Worm (Caenorhabditis elegans) whole organism, L4 larva: Measurements from ENCODE around the gene che-2.

ENCODE experiments used
- F26F4.8 ChIP-seq: fragments of 200-800 bp; sonication (Bioruptor generic); conservative IDR thresholded peaks from 2 replicates; pipeline ENCODE4 v1.3.6; 2022; ENCODE audit warnings: missing genetic modification characterization, missing compliant biosample characterization
- F37D6.2 ChIP-seq: sonication (generic microtip); optimal IDR thresholded peaks from 2 replicates; lab custom pipeline; 2016; ENCODE audit warnings: mild to moderate bottlenecking, missing genetic modification characterization, missing compliant biosample characterization
- T20F7.1 ChIP-seq: fragments of 200-800 bp; sonication (Bioruptor generic); optimal IDR thresholded peaks from 2 replicates; lab custom pipeline; 2018; ENCODE audit warnings: mild to moderate bottlenecking, missing genetic modification characterization, missing compliant biosample characterization
- Y75B8A.6 ChIP-seq: fragments of 200-800 bp; sonication (Bioruptor generic); IDR thresholded peaks from 2 replicates; pipeline ENCODE4 v1.3.6; 2022; ENCODE audit warnings: missing genetic modification reagents, missing genetic modification characterization, missing compliant biosample characterization
- aha-1 ChIP-seq: fragments of 150-350 bp; peaks from one replicate; lab custom pipeline; 2014; ENCODE audit warnings: missing biosample characterization, missing genetic modification characterization
- ceh-20 ChIP-seq: fragments of 200-800 bp; sonication (Bioruptor generic); IDR thresholded peaks from 2 replicates; pipeline ENCODE4 v1.3.6; 2022; ENCODE audit warnings: missing genetic modification reagents, missing genetic modification characterization, missing compliant biosample characterization
- ceh-32 ChIP-seq: sonication (generic microtip); optimal IDR thresholded peaks from 2 replicates; lab custom pipeline; 2016; ENCODE audit warnings: mild to moderate bottlenecking, missing genetic modification characterization, missing compliant biosample characterization; ENCODE audit not compliant: poor library complexity
- ceh-44 ChIP-seq: fragments of 200-800 bp; sonication (Bioruptor generic); IDR thresholded peaks from 2 replicates; pipeline ENCODE4 v1.3.6; 2022; ENCODE audit warnings: missing genetic modification reagents, missing genetic modification characterization, missing compliant biosample characterization
- ceh-62 ChIP-seq: sonication (generic microtip); optimal IDR thresholded peaks from 2 replicates; lab custom pipeline; 2017; ENCODE audit warnings: missing biosample characterization, missing genetic modification characterization
- daf-16 ChIP-seq, 3 experiments: sonication (generic microtip); optimal IDR thresholded peaks; 2 replicates each; lab custom pipeline; 2016 to 2017; ENCODE audit warnings: missing genetic modification characterization in 3 of 3, missing genetic modification reagents in 3 of 3, mild to moderate bottlenecking in 2 of 3, missing compliant biosample characterization in 2 of 3, missing biosample characterization in 1 of 3, moderate library complexity in 1 of 3
- daf-19 ChIP-seq: fragments of 200-800 bp; sonication (Bioruptor generic); conservative IDR thresholded peaks from 2 replicates; pipeline ENCODE4 v1.3.6; 2022; ENCODE audit warnings: missing genetic modification characterization, missing compliant biosample characterization
- dmd-6 ChIP-seq: fragments of 200-800 bp; sonication (Bioruptor generic); IDR thresholded peaks from 2 replicates; pipeline ENCODE4 v1.3.6; 2022; ENCODE audit warnings: missing genetic modification reagents, missing genetic modification characterization, missing compliant biosample characterization
- hif-1 ChIP-seq, 2 experiments: sonication (generic microtip); optimal IDR thresholded peaks; 2 replicates each; lab custom pipeline; 2016 to 2017; ENCODE audit warnings: missing compliant biosample characterization in 2 of 2, missing genetic modification characterization in 2 of 2, missing genetic modification reagents in 2 of 2, missing genotype in 2 of 2, mild to moderate bottlenecking in 1 of 2
- hlh-11 ChIP-seq: fragments of 200-800 bp; sonication (Bioruptor generic); optimal IDR thresholded peaks from 2 replicates; lab custom pipeline; 2018; ENCODE audit warnings: mild to moderate bottlenecking, missing genetic modification characterization, missing compliant biosample characterization
- hlh-30 ChIP-seq: sonication (generic microtip); optimal IDR thresholded peaks from 2 replicates; lab custom pipeline; 2017; ENCODE audit warnings: antibody characterized with exemption, mild to moderate bottlenecking, missing genetic modification characterization, missing compliant biosample characterization; ENCODE audit not compliant: insufficient read depth
- lin-1 ChIP-seq: fragments of 200-800 bp; sonication (Bioruptor generic); IDR thresholded peaks from 2 replicates; pipeline ENCODE4 v1.3.6; 2022; ENCODE audit warnings: missing genetic modification reagents, missing genetic modification characterization, missing compliant biosample characterization
- lin-13 ChIP-seq: fragments of 150-350 bp; optimal IDR thresholded peaks from 2 replicates; lab custom pipeline; 2014; ENCODE audit warnings: missing biosample characterization, missing genetic modification reagents, missing genetic modification characterization
- lin-29 ChIP-seq: fragments of 200-800 bp; sonication (Bioruptor generic); IDR thresholded peaks from 2 replicates; pipeline ENCODE4 v1.3.6; 2022; ENCODE audit warnings: missing genetic modification reagents, missing genetic modification characterization, missing compliant biosample characterization
- lsy-2 ChIP-seq, 2 experiments: fragments of 150-350 bp in 1 of 2; sonication (generic microtip) in 1 of 2; optimal IDR thresholded peaks; 2 replicates each; lab custom pipeline; 2014 to 2017; ENCODE audit warnings: missing biosample characterization in 2 of 2, missing genetic modification characterization in 2 of 2
- mep-1 ChIP-seq: fragments of 150-350 bp; sonication (generic microtip); optimal IDR thresholded peaks from 3 replicates; lab custom pipeline; 2014; ENCODE audit warnings: missing biosample characterization, missing genetic modification characterization
- mes-2 ChIP-seq: sonication (generic microtip); optimal IDR thresholded peaks from 2 replicates; lab custom pipeline; 2016; ENCODE audit warnings: missing genotype, mild to moderate bottlenecking, missing genetic modification characterization, missing compliant biosample characterization; ENCODE audit not compliant: poor library complexity, severe bottlenecking
- nhr-10 ChIP-seq: fragments of 150-350 bp; optimal IDR thresholded peaks from 2 replicates; lab custom pipeline; 2014; ENCODE audit warnings: missing biosample characterization, missing genetic modification characterization
- nhr-102 ChIP-seq: sonication (generic microtip); optimal IDR thresholded peaks from 2 replicates; lab custom pipeline; 2016; ENCODE audit warnings: mild to moderate bottlenecking, missing genetic modification characterization, moderate library complexity, missing compliant biosample characterization
- nhr-28 ChIP-seq: fragments of 150-350 bp; optimal IDR thresholded peaks from 2 replicates; lab custom pipeline; 2014; ENCODE audit warnings: missing biosample characterization, missing genetic modification characterization
- nhr-48 ChIP-seq: sonication (generic microtip); optimal IDR thresholded peaks from 2 replicates; lab custom pipeline; 2016; ENCODE audit warnings: mild to moderate bottlenecking, missing genetic modification characterization, missing compliant biosample characterization
- nhr-6 ChIP-seq: fragments of 150-350 bp; optimal IDR thresholded peaks from 2 replicates; lab custom pipeline; 2014; ENCODE audit warnings: missing biosample characterization, missing genetic modification characterization
- nhr-77 ChIP-seq: fragments of 150-350 bp; optimal IDR thresholded peaks from 2 replicates; lab custom pipeline; 2014; ENCODE audit warnings: missing biosample characterization, missing genetic modification characterization
- pha-4 ChIP-seq, 2 experiments: fragments of 150-350 bp in 1 of 2; fragments of 200-800 bp in 1 of 2; sonication (Bioruptor generic) in 1 of 2; IDR thresholded peaks in 1 of 2; optimal IDR thresholded peaks in 1 of 2; 2 replicates each; pipeline versions ENCODE4 v1.3.6 to Lab custom; 2014 to 2022; ENCODE audit warnings: missing genetic modification characterization in 2 of 2, missing genetic modification reagents in 2 of 2, missing biosample characterization in 1 of 2, missing compliant biosample characterization in 1 of 2
- php-3 ChIP-seq: fragments of 200-800 bp; sonication (Bioruptor generic); IDR thresholded peaks from 2 replicates; pipeline ENCODE4 v1.3.6; 2022; ENCODE audit warnings: missing genetic modification reagents, missing genetic modification characterization, missing compliant biosample characterization
- pqm-1 ChIP-seq: sonication (generic microtip); optimal IDR thresholded peaks from 2 replicates; lab custom pipeline; 2017; ENCODE audit warnings: missing biosample characterization, missing genetic modification characterization
- saeg-2 ChIP-seq: fragments of 200-800 bp; sonication (Bioruptor generic); IDR thresholded peaks from 2 replicates; pipeline ENCODE4 v1.3.6; 2022; ENCODE audit warnings: missing genetic modification reagents, missing genetic modification characterization, missing compliant biosample characterization
- snpc-1.2 ChIP-seq: fragments of 200-800 bp; sonication (Bioruptor generic); IDR thresholded peaks from 2 replicates; pipeline ENCODE4 v1.3.6; 2022; ENCODE audit warnings: missing genetic modification reagents, missing genetic modification characterization, missing compliant biosample characterization
- spr-1 ChIP-seq: sonication (generic microtip); optimal IDR thresholded peaks from 2 replicates; lab custom pipeline; 2016; ENCODE audit warnings: mild to moderate bottlenecking, missing genetic modification characterization, missing compliant biosample characterization
- unc-62 ChIP-seq, 3 experiments: fragments of 150-350 bp in 1 of 3; sonication (generic microtip); optimal IDR thresholded peaks in 2 of 3; peaks in 1 of 3; 1 replicate in 1 of 3; 2 replicates in 2 of 3; lab custom pipeline; 2014 to 2017; ENCODE audit warnings: missing biosample characterization in 3 of 3, missing genetic modification characterization in 3 of 3, missing genetic modification reagents in 3 of 3, missing genotype in 1 of 3
- vab-7 ChIP-seq: fragments of 200-800 bp; sonication (Bioruptor generic); IDR thresholded peaks from 2 replicates; pipeline ENCODE4 v1.3.6; 2022; ENCODE audit warnings: missing genetic modification reagents, missing genetic modification characterization, missing compliant biosample characterization
- zfp-3 ChIP-seq: fragments of 200-800 bp; sonication (Bioruptor generic); conservative IDR thresholded peaks from 2 replicates; pipeline ENCODE4 v1.3.6; 2022; ENCODE audit warnings: missing genetic modification reagents, missing genetic modification characterization, missing compliant biosample characterization

Gene che-2

ce11 chrX:439031-439430, 42.2 kb upstream of the che-2 start:
- TF ChIP-seq hlh-11 (tag; lab: Kevin White, UChicago) (peak; percentile 51), nhr-28 (no peak), spr-1 (tag; lab: Kevin White, UChicago) (no peak), daf-19 (GFP tag; lab: Robert Waterston, UW) (no peak), nhr-48 (tag; lab: Kevin White, UChicago) (peak; percentile 3), aha-1 (tag; lab: Kevin White, UChicago) (peak; percentile 54), ceh-32 (tag; lab: Kevin White, UChicago) (no peak), vab-7 (no peak), dmd-6 (GFP tag; lab: Robert Waterston, UW) (peak; percentile 29; the same call in 1 of the 2 replicates), F26F4.8 (no peak), daf-16 (GFP tag; optimal IDR thresholded peaks at IDR 0.05; lab: Kevin White, UChicago) (no peak), daf-16 (tag; optimal IDR thresholded peaks at IDR 0.05; lab: Kevin White, UChicago) (peak; percentile 91)

ce11 chrX:440420-440819, 40.8 kb upstream of the che-2 start:
- TF ChIP-seq vab-7 = no peak
- peak in 1 of 2 experiments; percentile 92 for TF ChIP-seq unc-62 (GFP tag; optimal IDR thresholded peaks at IDR 0.05 in 1 of 2; lab: Kevin White, UChicago)
- TF ChIP-seq unc-62 (tag; optimal IDR thresholded peaks at IDR 0.05; lab: Kevin White, UChicago) = no peak
- peak; percentile 68 for TF ChIP-seq nhr-48 (tag; lab: Kevin White, UChicago)
- TF ChIP-seq mep-1 (tag; lab: Kevin White, UChicago) = peak; percentile 66
- TF ChIP-seq pqm-1 (tag; lab: Kevin White, UChicago) = peak; percentile 75
- TF ChIP-seq lsy-2 (tag; optimal IDR thresholded peaks at IDR 0.05; lab: Kevin White, UChicago) = peak in 1 of 2 experiments; percentile 29
- TF ChIP-seq hlh-11 (tag; lab: Kevin White, UChicago) = peak; percentile 91
- peak; percentile 67 for TF ChIP-seq lin-1 (GFP tag; lab: Robert Waterston, UW)
- peak; percentile 28 for TF ChIP-seq lin-13 (GFP tag; lab: Kevin White, UChicago)
- peak; percentile 17 for TF ChIP-seq mes-2 (tag; lab: Kevin White, UChicago)
- peak; percentile 85 for TF ChIP-seq dmd-6 (GFP tag; lab: Robert Waterston, UW)
- TF ChIP-seq T20F7.1 (GFP tag; lab: Kevin White, UChicago) = no peak
- no peak for TF ChIP-seq snpc-1.2 (GFP tag; lab: Robert Waterston, UW)
- TF ChIP-seq php-3 = peak; percentile 59; the same call in 1 of the 2 replicates
- TF ChIP-seq hif-1 (tag; optimal IDR thresholded peaks at IDR 0.05; lab: Kevin White, UChicago) = peak in 1 of 2 experiments; percentile 0
- no peak for TF ChIP-seq ceh-44 (GFP tag; lab: Robert Waterston, UW)
- TF ChIP-seq F37D6.2 (tag; lab: Kevin White, UChicago) = no peak
- TF ChIP-seq daf-16 (GFP tag; optimal IDR thresholded peaks at IDR 0.05; lab: Kevin White, UChicago) = peak in 1 of 2 experiments; percentile 90
- peak; percentile 99 for TF ChIP-seq daf-16 (tag; optimal IDR thresholded peaks at IDR 0.05; lab: Kevin White, UChicago)
- no peak for TF ChIP-seq Y75B8A.6 (GFP tag; lab: Robert Waterston, UW)
- peak; percentile 82 for TF ChIP-seq hlh-30 (tag; lab: Kevin White, UChicago)
- TF ChIP-seq pha-4 (GFP tag; IDR thresholded peaks at IDR 0.05; lab: Robert Waterston, UW) = no peak
- TF ChIP-seq pha-4 (tag; optimal IDR thresholded peaks at IDR 0.05; lab: Kevin White, UChicago) = peak; percentile 48
- TF ChIP-seq nhr-77 (tag; lab: Kevin White, UChicago) = peak; percentile 73
- TF ChIP-seq ceh-62 = no peak
- TF ChIP-seq zfp-3 (GFP tag; lab: Robert Waterston, UW) = 0 out of 2 replicates have a peak, but pooled peaks have one; percentile 57
- no peak for TF ChIP-seq ceh-20
- TF ChIP-seq F26F4.8 = no peak
- 0 out of 2 replicates have a peak, but pooled peaks have one; percentile 24 for TF ChIP-seq saeg-2 (GFP tag; lab: Robert Waterston, UW)
- TF ChIP-seq lin-29 (GFP tag; lab: Robert Waterston, UW) = no peak
- peak; percentile 79 for TF ChIP-seq nhr-28
- TF ChIP-seq nhr-6 = peak; percentile 27
- TF ChIP-seq nhr-102 (tag; lab: Kevin White, UChicago) = peak; percentile 77
- TF ChIP-seq nhr-10 = peak; percentile 76
